Fruit fly (Drosophila melanogaster) whole organism, embryonic: ENCODE data around the gene Tnpo-SR.

Experiments used
- CG10543 ChIP-seq: fragments of 200-800 bp; sonication (Bioruptor generic); optimal IDR thresholded peaks from 3 replicates; lab custom pipeline; 2017; ENCODE audit warnings: missing biosample characterization, mild to moderate bottlenecking, missing genetic modification characterization, moderate library complexity
- CG10959 ChIP-seq: fragments of 200-800 bp; sonication (Bioruptor generic); IDR thresholded peaks from 2 replicates; pipeline ENCODE4 v1.3.6; 2022; ENCODE audit warnings: missing biosample characterization, missing genetic modification characterization
- CG12219 ChIP-seq: fragments of 200-800 bp; sonication (Bioruptor generic); optimal IDR thresholded peaks from 3 replicates; lab custom pipeline; 2018; ENCODE audit warnings: missing biosample characterization, mild to moderate bottlenecking, missing genetic modification characterization
- CG12659 ChIP-seq: fragments of 200-800 bp; sonication (Bioruptor generic); optimal IDR thresholded peaks from 3 replicates; lab custom pipeline; 2017; ENCODE audit warnings: mild to moderate bottlenecking, missing biosample characterization, missing genetic modification reagents, missing genetic modification characterization
- CG12942 ChIP-seq: fragments of 200-800 bp; sonication (Bioruptor generic); optimal IDR thresholded peaks from 3 replicates; lab custom pipeline; 2016; ENCODE audit warnings: missing biosample characterization, missing genetic modification characterization
- CG13894 ChIP-seq: fragments of 200-800 bp; sonication (Bioruptor generic); optimal IDR thresholded peaks from 3 replicates; lab custom pipeline; 2018; ENCODE audit warnings: missing biosample characterization, mild to moderate bottlenecking, missing genetic modification characterization, moderate library complexity
- CG14860 ChIP-seq: fragments of 200-800 bp; sonication (Bioruptor generic); IDR thresholded peaks from 3 replicates; pipeline ENCODE4 v1.3.6; 2022; ENCODE audit warnings: missing biosample characterization, missing genetic modification characterization; ENCODE audit not compliant: partially characterized antibody
- CG15073 ChIP-seq: fragments of 200-800 bp; sonication (Bioruptor generic); optimal IDR thresholded peaks from 2 replicates; lab custom pipeline; 2016; ENCODE audit warnings: missing biosample characterization, missing genetic modification characterization
- CG17359 ChIP-seq: fragments of 200-800 bp; sonication (Bioruptor generic); optimal IDR thresholded peaks from 3 replicates; lab custom pipeline; 2018; ENCODE audit warnings: missing biosample characterization, mild to moderate bottlenecking, missing genetic modification characterization, moderate library complexity
- CG17612 ChIP-seq: fragments of 200-800 bp; sonication (Bioruptor generic); IDR thresholded peaks from 2 replicates; pipeline ENCODE4 v1.3.6; 2022; ENCODE audit warnings: missing biosample characterization, missing genetic modification characterization
- CG30403 ChIP-seq: fragments of 200-800 bp; sonication (Bioruptor generic); optimal IDR thresholded peaks from 3 replicates; lab custom pipeline; 2016; ENCODE audit warnings: missing biosample characterization, missing genetic modification characterization
- CG31365 ChIP-seq: fragments of 200-800 bp; sonication (Bioruptor generic); optimal IDR thresholded peaks from 2 replicates; lab custom pipeline; 2018; ENCODE audit warnings: missing biosample characterization, mild to moderate bottlenecking, missing genetic modification characterization
- CG31388 ChIP-seq: fragments of 200-800 bp; sonication (Bioruptor generic); optimal IDR thresholded peaks from 2 replicates; lab custom pipeline; 2016; ENCODE audit warnings: missing biosample characterization, missing genetic modification characterization
- CG34376 ChIP-seq: fragments of 200-800 bp; sonication (Bioruptor generic); optimal IDR thresholded peaks from 2 replicates; lab custom pipeline; 2018; ENCODE audit warnings: missing biosample characterization, mild to moderate bottlenecking, missing genetic modification characterization
- CG4707 ChIP-seq: fragments of 200-800 bp; sonication (Bioruptor generic); optimal IDR thresholded peaks from 2 replicates; lab custom pipeline; 2018; ENCODE audit warnings: missing biosample characterization, mild to moderate bottlenecking, missing genetic modification characterization, moderate library complexity
- CG7271 ChIP-seq: fragments of 200-800 bp; sonication (Bioruptor generic); optimal IDR thresholded peaks from 2 replicates; lab custom pipeline; 2018; ENCODE audit warnings: missing biosample characterization, mild to moderate bottlenecking, missing genetic modification characterization, moderate library complexity
- CG7745 ChIP-seq: fragments of 200-800 bp; sonication (Bioruptor generic); optimal IDR thresholded peaks from 2 replicates; lab custom pipeline; 2018; ENCODE audit warnings: missing biosample characterization, mild to moderate bottlenecking, missing genetic modification characterization, moderate library complexity
- CG8281 ChIP-seq: fragments of 200-800 bp; sonication (Bioruptor generic); optimal IDR thresholded peaks from 2 replicates; lab custom pipeline; 2018; ENCODE audit warnings: missing biosample characterization, mild to moderate bottlenecking, missing genetic modification characterization, moderate library complexity
- Chrac-16 ChIP-seq: fragments of 200-800 bp; sonication (Bioruptor generic); optimal IDR thresholded peaks from 3 replicates; lab custom pipeline; 2016; ENCODE audit warnings: missing biosample characterization, missing genetic modification characterization
- Dfd ChIP-seq, 2 experiments: fragments of >200 bp; optimal IDR thresholded peaks; 2 replicates each; lab custom pipeline; 2017; ENCODE audit warnings: missing biosample characterization in 2 of 2, missing genetic modification characterization in 2 of 2
- NK7.1 ChIP-seq: fragments of 200-800 bp; sonication (Bioruptor generic); optimal IDR thresholded peaks from 3 replicates; lab custom pipeline; 2016; ENCODE audit warnings: missing biosample characterization, missing genetic modification characterization
- Nf-YA ChIP-seq: fragments of 200-800 bp; sonication (Bioruptor generic); IDR thresholded peaks from 2 replicates; pipeline ENCODE4 v1.3.6; 2022; ENCODE audit warnings: missing biosample characterization, missing genetic modification characterization
- Nf-YC ChIP-seq: fragments of 200-800 bp; optimal IDR thresholded peaks from 3 replicates; lab custom pipeline; 2019; ENCODE audit warnings: missing biosample characterization, mild to moderate bottlenecking, missing genetic modification characterization, moderate library complexity
- Ptx1 ChIP-seq: fragments of 200-800 bp; sonication (Bioruptor generic); IDR thresholded peaks from 2 replicates; pipeline ENCODE4 v1.3.6; 2022; ENCODE audit warnings: missing biosample characterization, missing genetic modification characterization
- Six4 ChIP-seq: fragments of 200-800 bp; sonication (Bioruptor generic); optimal IDR thresholded peaks from 2 replicates; lab custom pipeline; 2016; ENCODE audit warnings: missing biosample characterization, missing genetic modification characterization
- Sry-δ ChIP-seq: fragments of 200-800 bp; sonication (Bioruptor generic); optimal IDR thresholded peaks from 2 replicates; lab custom pipeline; 2016; ENCODE audit warnings: missing biosample characterization, missing genetic modification characterization
- Vsx1 ChIP-seq: fragments of 200-800 bp; sonication (Bioruptor generic); optimal IDR thresholded peaks from 2 replicates; lab custom pipeline; 2017; ENCODE audit warnings: missing biosample characterization, mild to moderate bottlenecking, missing genetic modification characterization, missing genetic modification reagents
- ato ChIP-seq: fragments of 200-800 bp; sonication (Bioruptor generic); IDR thresholded peaks from 2 replicates; pipeline ENCODE4 v1.3.6; 2022; ENCODE audit warnings: missing biosample characterization, missing genetic modification characterization; ENCODE audit not compliant: partially characterized antibody
- bowl ChIP-seq: fragments of 200-800 bp; sonication (Bioruptor generic); IDR thresholded peaks from 2 replicates; pipeline ENCODE4 v1.3.6; 2022; ENCODE audit warnings: missing biosample characterization, missing genetic modification characterization
- cato ChIP-seq: fragments of 200-800 bp; sonication (Bioruptor generic); optimal IDR thresholded peaks from 2 replicates; lab custom pipeline; 2016; ENCODE audit warnings: missing biosample characterization, missing genetic modification characterization, borderline replicate concordance
- chinmo ChIP-seq: fragments of 200-800 bp; sonication (Bioruptor generic); IDR thresholded peaks from 4 replicates; pipeline ENCODE4 v1.3.6; 2022; ENCODE audit warnings: missing biosample characterization, missing genetic modification characterization; ENCODE audit not compliant: partially characterized antibody
- crol ChIP-seq: fragments of 200-800 bp; sonication (Bioruptor generic); IDR thresholded peaks from 2 replicates; pipeline ENCODE4 v1.3.6; 2022; ENCODE audit warnings: missing biosample characterization, missing genetic modification characterization
- cwo ChIP-seq: fragments of 200-800 bp; sonication (Bioruptor generic); optimal IDR thresholded peaks from 3 replicates; lab custom pipeline; 2017; ENCODE audit warnings: missing biosample characterization, missing genetic modification characterization, mild to moderate bottlenecking, moderate library complexity, missing genetic modification reagents
- ems ChIP-seq: fragments of 200-800 bp; sonication (Bioruptor generic); optimal IDR thresholded peaks from 3 replicates; lab custom pipeline; 2016; ENCODE audit warnings: missing biosample characterization, missing genetic modification characterization
- ftz-f1 ChIP-seq: fragments of 200-800 bp; sonication (Bioruptor generic); optimal IDR thresholded peaks from 2 replicates; lab custom pipeline; 2016; ENCODE audit warnings: missing biosample characterization, missing genetic modification characterization
- grau ChIP-seq: fragments of 200-800 bp; optimal IDR thresholded peaks from 3 replicates; lab custom pipeline; 2019; ENCODE audit warnings: missing biosample characterization, mild to moderate bottlenecking, missing genetic modification characterization, moderate library complexity
- gsb ChIP-seq: fragments of 200-800 bp; sonication (Bioruptor generic); IDR thresholded peaks from 2 replicates; pipeline ENCODE4 v1.3.6; 2022; ENCODE audit warnings: missing biosample characterization, missing genetic modification characterization
- ind ChIP-seq: fragments of 200-800 bp; sonication (Bioruptor generic); optimal IDR thresholded peaks from 3 replicates; lab custom pipeline; 2016; ENCODE audit warnings: missing biosample characterization, missing genetic modification characterization
- jumu ChIP-seq: fragments of 200-800 bp; sonication (Bioruptor generic); optimal IDR thresholded peaks from 3 replicates; lab custom pipeline; 2016; ENCODE audit warnings: missing biosample characterization, missing genetic modification characterization
- ken ChIP-seq: fragments of 200-800 bp; sonication (Bioruptor generic); IDR thresholded peaks from 3 replicates; pipeline ENCODE4 v1.3.6; 2022; ENCODE audit warnings: missing biosample characterization, missing genetic modification characterization
- knrl ChIP-seq: fragments of 200-800 bp; sonication (Bioruptor generic); IDR thresholded peaks from 3 replicates; pipeline ENCODE4 v1.3.6; 2022; ENCODE audit warnings: missing biosample characterization, missing genetic modification characterization; ENCODE audit not compliant: partially characterized antibody
- pb ChIP-seq: fragments of 200-800 bp; sonication (Bioruptor generic); optimal IDR thresholded peaks from 3 replicates; lab custom pipeline; 2016; ENCODE audit warnings: missing biosample characterization, missing genetic modification characterization
- pum ChIP-seq: fragments of 200-800 bp; sonication (Bioruptor generic); optimal IDR thresholded peaks from 2 replicates; lab custom pipeline; 2016; ENCODE audit warnings: missing biosample characterization, missing genetic modification characterization
- sens ChIP-seq: fragments of 200-800 bp; sonication (Bioruptor generic); peaks from one replicate; lab custom pipeline; 2016; ENCODE audit warnings: missing biosample characterization, missing genetic modification characterization
- sug ChIP-seq: fragments of 200-800 bp; optimal IDR thresholded peaks from 2 replicates; lab custom pipeline; 2019; ENCODE audit warnings: missing biosample characterization, mild to moderate bottlenecking, missing genetic modification characterization, moderate library complexity
- tgo ChIP-seq: fragments of 200-800 bp; sonication (Bioruptor generic); IDR thresholded peaks from 3 replicates; pipeline ENCODE4 v1.3.6; 2022; ENCODE audit warnings: missing biosample characterization, missing genetic modification characterization
- vfl ChIP-seq: fragments of 200-800 bp; sonication (Bioruptor generic); optimal IDR thresholded peaks from 2 replicates; lab custom pipeline; 2016; ENCODE audit warnings: missing biosample characterization, missing genetic modification characterization
- zen2 ChIP-seq: fragments of 200-800 bp; sonication (Bioruptor generic); IDR thresholded peaks from 3 replicates; pipeline ENCODE4 v1.3.6; 2022; ENCODE audit warnings: missing biosample characterization, missing genetic modification characterization; ENCODE audit not compliant: partially characterized antibody

Gene Tnpo-SR

dm6 chr2L:2807597-2807996 is 47.9 kb downstream of the Tnpo-SR start (continued):
- no peak for TF ChIP-seq NK7.1 (GFP tag; lab: Kevin White, UChicago)

- 0 out of 4 replicates have a peak, but pooled peaks have one; percentile 43 for TF ChIP-seq chinmo
- no peak for TF ChIP-seq CG17612 (GFP tag; lab: Robert Waterston, UW)
- TF ChIP-seq CG30403 (GFP tag; lab: Kevin White, UChicago) = no peak
- no peak for TF ChIP-seq pb (GFP tag; lab: Kevin White, UChicago)
- TF ChIP-seq CG10543 (GFP tag; lab: Kevin White, UChicago) = peak; percentile 4
- TF ChIP-seq CG14860 (GFP tag; lab: Robert Waterston, UW) = no peak
- no peak for TF ChIP-seq CG17359 (tag; lab: Kevin White, UChicago)
- TF ChIP-seq Chrac-16 (GFP tag; lab: Kevin White, UChicago) = no peak
- TF ChIP-seq Dfd (GFP tag; optimal IDR thresholded peaks at IDR 0.05; lab: Kevin White, UChicago) = no peak
- TF ChIP-seq Sry-δ (GFP tag; lab: Kevin White, UChicago) = no peak
- TF ChIP-seq ken = no peak
- no peak for TF ChIP-seq CG10959 (GFP tag; lab: Robert Waterston, UW)
- no peak for TF ChIP-seq CG13894 (tag; lab: Kevin White, UChicago)
- no peak for TF ChIP-seq grau (tag; lab: Kevin White, UChicago)
- TF ChIP-seq crol (GFP tag; lab: Robert Waterston, UW) = no peak
- peak; percentile 38 for TF ChIP-seq cwo
- 0 out of 3 replicates have a peak, but pooled peaks have one; percentile 21 for TF ChIP-seq knrl
- TF ChIP-seq CG12942 (GFP tag; lab: Kevin White, UChicago) = no peak
- no peak for TF ChIP-seq vfl (GFP tag; lab: Kevin White, UChicago)
- no peak for TF ChIP-seq pum
- TF ChIP-seq ind (GFP tag; lab: Kevin White, UChicago) = no peak
- no peak for TF ChIP-seq Vsx1 (GFP tag; lab: Kevin White, UChicago)
- no peak for TF ChIP-seq CG15073
- TF ChIP-seq sens = no peak
- TF ChIP-seq CG12219 = no peak
- no peak for TF ChIP-seq Nf-YC (tag; lab: Kevin White, UChicago)
- TF ChIP-seq CG7745 (tag; lab: Kevin White, UChicago) = no peak
- TF ChIP-seq zen2 (GFP tag; lab: Robert Waterston, UW) = no peak
- no peak for TF ChIP-seq gsb (GFP tag; lab: Robert Waterston, UW)
- TF ChIP-seq CG4707 = no peak
- no peak for TF ChIP-seq CG31365 (tag; lab: Kevin White, UChicago)
- TF ChIP-seq CG8281 = no peak
- peak; percentile 90 for TF ChIP-seq sug (tag; lab: Kevin White, UChicago)
- no peak for TF ChIP-seq ato
- no peak for TF ChIP-seq CG12659 (GFP tag; lab: Kevin White, UChicago)
- TF ChIP-seq NK7.1 (GFP tag; lab: Kevin White, UChicago) = no peak
- TF ChIP-seq jumu (GFP tag; lab: Kevin White, UChicago) = no peak
- TF ChIP-seq CG34376 (GFP tag; lab: Kevin White, UChicago) = peak; percentile 42
- no peak for TF ChIP-seq CG31388 (GFP tag; lab: Kevin White, UChicago)
- TF ChIP-seq Ptx1 (GFP tag; lab: Robert Waterston, UW) = no peak
- no peak for TF ChIP-seq cato (GFP tag; lab: Kevin White, UChicago)
- TF ChIP-seq ftz-f1 (GFP tag; lab: Kevin White, UChicago) = no peak
- no peak for TF ChIP-seq ems
- no peak for TF ChIP-seq tgo
- TF ChIP-seq CG7271 = no peak
- TF ChIP-seq bowl = no peak
- TF ChIP-seq Six4 (GFP tag; lab: Kevin White, UChicago) = no peak
- no peak for TF ChIP-seq Nf-YA
Observed at dm6 chr2L:2808038-2808699, 48.4 kb downstream of the Tnpo-SR start.
